Worm (Caenorhabditis elegans): ENCODE results near the gene hira-1.

ce11 chrIII:5181641-5182040, 9.3 kb upstream of the hira-1 start:
- TF ChIP-seq ama-1 (optimal IDR thresholded peaks at IDR 0.05) (no peak), hmg-4 (GFP tag; optimal IDR thresholded peaks at IDR 0.05) (no peak), ets-7 (tag; optimal IDR thresholded peaks at IDR 0.05) (no peak), hnd-1 (tag; optimal IDR thresholded peaks at IDR 0.05) (no peak), B0310.2 (tag; optimal IDR thresholded peaks at IDR 0.05) (no peak)
